Worm (Caenorhabditis elegans) whole organism, L1 larva: ENCODE data around the gene F15B9.11.

ENCODE experiments used
- Y116A8C.19 ChIP-seq: sonication (generic microtip); optimal IDR thresholded peaks from 2 replicates; lab custom pipeline; 2016; ENCODE audit warnings: missing compliant biosample characterization, missing genetic modification characterization, borderline replicate concordance
- pag-3 ChIP-seq: sonication (generic microtip); optimal IDR thresholded peaks from 2 replicates; lab custom pipeline; 2017; ENCODE audit warnings: missing genetic modification characterization, mild to moderate bottlenecking, missing compliant biosample characterization, antibody characterized with exemption, borderline replicate concordance; ENCODE audit not compliant: insufficient read depth

- no peak for TF ChIP-seq pag-3 (tag; lab: Kevin White, UChicago)
- TF ChIP-seq Y116A8C.19 (tag; lab: Kevin White, UChicago) = no peak
Measured at ce11 chrV:13013844-13014243, 21.1 kb upstream of the F15B9.11 start, which contains the start of gene F15B9.6.
